Fruit fly (Drosophila melanogaster): ENCODE results near the gene Kul.

Gene Kul

DNA sequence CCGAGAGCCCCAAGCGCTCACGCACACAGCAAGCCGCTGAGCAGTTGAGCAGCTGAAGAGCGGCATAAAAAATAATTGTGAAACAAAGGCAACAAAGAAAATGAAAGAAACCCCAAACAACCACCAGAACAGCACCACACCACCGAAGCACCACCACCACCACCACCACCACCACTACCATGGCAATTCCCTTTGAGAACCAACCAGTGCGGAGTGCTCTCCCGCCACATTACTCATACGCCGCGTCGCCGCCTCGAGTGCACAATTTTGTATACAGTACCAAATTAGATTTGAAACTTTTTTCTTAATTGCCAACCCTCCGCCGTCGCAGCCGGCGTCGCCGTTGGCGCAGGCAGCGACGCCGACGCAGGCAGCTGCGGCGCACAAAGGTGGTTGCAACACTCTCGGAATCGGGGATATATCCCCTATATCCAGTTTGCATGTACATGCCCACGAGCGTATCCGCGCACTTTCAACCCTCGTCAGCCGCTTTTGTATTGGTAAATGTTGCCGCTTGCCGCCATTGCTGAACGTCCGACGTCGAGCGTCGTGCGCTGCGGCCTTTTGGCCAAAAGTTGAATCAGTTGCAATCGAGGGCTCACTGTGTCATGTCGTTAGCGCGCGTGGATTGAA, 33.5 kb upstream of the Kul start, which contains the start of gene dmrt99B (continued):
- TF ChIP-seq lbe (GFP tag; optimal IDR thresholded peaks at IDR 0.05) (no peak), cg (GFP tag; optimal IDR thresholded peaks at IDR 0.05) (peak; percentile 81), gsb (GFP tag; IDR thresholded peaks at IDR 0.05) (no peak), bigmax (GFP tag; optimal IDR thresholded peaks at IDR 0.05) (no peak), CG11247 (GFP tag; IDR thresholded peaks at IDR 0.05) (no peak), knrl (GFP tag; IDR thresholded peaks at IDR 0.05; ENCODE audit: partially characterized antibody) (no peak), Hand (GFP tag; optimal IDR thresholded peaks at IDR 0.05) (no peak), usp (GFP tag; optimal IDR thresholded peaks at IDR 0.05) (no peak), CG2889 (GFP tag; IDR thresholded peaks at IDR 0.05) (no peak), CG18476 (GFP tag; optimal IDR thresholded peaks at IDR 0.05) (no peak), slp2 (GFP tag; optimal IDR thresholded peaks at IDR 0.05) (no peak), HLH54F (GFP tag; optimal IDR thresholded peaks at IDR 0.05) (no peak), zfh1 (GFP tag; IDR thresholded peaks at IDR 0.05) (no peak), CG6791 (GFP tag; IDR thresholded peaks at IDR 0.05; ENCODE audit: partially characterized antibody) (0 out of 3 replicates have a peak, but pooled peaks have one; percentile 6), row (GFP tag; IDR thresholded peaks at IDR 0.05) (no peak), Nf-YB (GFP tag; optimal IDR thresholded peaks at IDR 0.05) (peak; percentile 96), dysf (GFP tag; IDR thresholded peaks at IDR 0.05) (no peak), Nf-YC (tag; optimal IDR thresholded peaks at IDR 0.05) (peak; percentile 96), CG17359 (tag; optimal IDR thresholded peaks at IDR 0.05) (no peak), H15 (GFP tag; IDR thresholded peaks at IDR 0.05) (no peak), Dll (GFP tag; IDR thresholded peaks at IDR 0.05; ENCODE audit: partially characterized antibody) (peak; percentile 38; the same call in 1 of the 4 replicates), CG7372 (GFP tag; IDR thresholded peaks at IDR 0.05) (peak; percentile 74), chinmo (GFP tag; IDR thresholded peaks at IDR 0.05; ENCODE audit: partially characterized antibody) (0 out of 4 replicates have a peak, but pooled peaks have one; percentile 17), dmrt99B (tag; optimal IDR thresholded peaks at IDR 0.05) (peak; percentile 57), Adf1 (GFP tag; IDR thresholded peaks at IDR 0.05) (peak; percentile 91), CG3838 (GFP tag; optimal IDR thresholded peaks at IDR 0.05) (no peak), Rfx (GFP tag; IDR thresholded peaks at IDR 0.05) (no peak), seq (GFP tag; IDR thresholded peaks at IDR 0.05) (peak; percentile 84; the same call in 1 of the 2 replicates), stwl (tag; optimal IDR thresholded peaks at IDR 0.05) (no peak), aop (GFP tag; IDR thresholded peaks at IDR 0.05) (no peak), Myb (GFP tag; optimal IDR thresholded peaks at IDR 0.05) (no peak), CG7745 (tag; optimal IDR thresholded peaks at IDR 0.05) (no peak), CG34224 (GFP tag; IDR thresholded peaks at IDR 0.05; ENCODE audit: partially characterized antibody) (0 out of 3 replicates have a peak, but pooled peaks have one; percentile 22), CG32767 (GFP tag; IDR thresholded peaks at IDR 0.05) (0 out of 2 replicates have a peak, but pooled peaks have one; percentile 15), Bteb2 (GFP tag; optimal IDR thresholded peaks at IDR 0.05) (no peak), bcd (GFP tag; optimal IDR thresholded peaks at IDR 0.05) (no peak), pita (GFP tag; optimal IDR thresholded peaks at IDR 0.05) (no peak), MESR4 (GFP tag; optimal IDR thresholded peaks at IDR 0.05) (no peak), CG12299 (tag; optimal IDR thresholded peaks at IDR 0.05) (no peak), repo (GFP tag; optimal IDR thresholded peaks at IDR 0.05) (no peak), CG15514 (GFP tag; optimal IDR thresholded peaks at IDR 0.05) (no peak), pros (GFP tag; optimal IDR thresholded peaks at IDR 0.05) (no peak), CG15479 (GFP tag; optimal IDR thresholded peaks at IDR 0.05) (peak; percentile 10), CG6272 (GFP tag; IDR thresholded peaks at IDR 0.05) (no peak), CG12659 (GFP tag; optimal IDR thresholded peaks at IDR 0.05) (no peak)

Measured in whole organism, embryonic.